Worm (Caenorhabditis elegans): ENCODE results near the gene glt-6.

The glt-6 gene

DNA sequence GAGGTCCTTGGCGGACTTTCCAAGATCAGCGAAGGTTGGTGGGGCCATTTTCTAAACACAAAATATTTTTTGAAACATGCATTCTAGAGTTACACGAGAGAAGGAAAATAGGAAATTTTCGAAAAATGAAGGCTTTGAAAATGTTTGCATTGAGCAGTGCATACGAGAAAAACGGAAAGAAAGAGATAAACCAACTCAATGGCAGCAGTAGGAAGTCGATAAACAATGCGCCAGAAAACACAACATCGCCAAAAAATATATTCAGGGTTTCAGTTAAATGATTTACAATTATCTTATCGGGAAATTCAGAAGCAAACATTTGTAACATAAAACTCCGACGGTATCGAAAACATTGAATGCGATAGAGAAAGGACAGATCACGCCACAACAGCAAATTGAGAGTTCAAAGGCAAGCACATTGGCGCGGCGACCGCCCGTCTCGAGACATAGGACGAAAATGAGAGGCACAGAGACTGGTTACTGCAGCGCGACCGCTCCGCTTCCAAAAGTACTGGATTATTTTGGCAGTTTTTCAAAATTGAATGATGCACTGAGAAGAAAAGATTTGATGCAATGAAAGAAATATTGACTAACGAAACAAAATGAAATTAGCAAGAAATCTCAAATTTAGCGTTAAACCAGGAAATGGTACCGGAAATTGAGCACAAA lies 4.6 kb downstream of the glt-6 start, which contains the start of the genes vdac-1 and R05G6.5 (continued):
- no peak for TF ChIP-seq ceh-2 (tag; optimal IDR thresholded peaks at IDR 0.05)
- no peak for TF ChIP-seq lin-11 (tag; optimal IDR thresholded peaks at IDR 0.05)
- TF ChIP-seq ama-1 (optimal IDR thresholded peaks at IDR 0.05): no peak
- TF ChIP-seq lim-6 (tag; optimal IDR thresholded peaks at IDR 0.05): no peak
- TF ChIP-seq dve-1 (tag; optimal IDR thresholded peaks at IDR 0.05): peak; percentile 45
- TF ChIP-seq odd-2 (tag; optimal IDR thresholded peaks at IDR 0.05): no peak
- no peak for TF ChIP-seq nhr-11 (tag; optimal IDR thresholded peaks at IDR 0.05)

DNA sequence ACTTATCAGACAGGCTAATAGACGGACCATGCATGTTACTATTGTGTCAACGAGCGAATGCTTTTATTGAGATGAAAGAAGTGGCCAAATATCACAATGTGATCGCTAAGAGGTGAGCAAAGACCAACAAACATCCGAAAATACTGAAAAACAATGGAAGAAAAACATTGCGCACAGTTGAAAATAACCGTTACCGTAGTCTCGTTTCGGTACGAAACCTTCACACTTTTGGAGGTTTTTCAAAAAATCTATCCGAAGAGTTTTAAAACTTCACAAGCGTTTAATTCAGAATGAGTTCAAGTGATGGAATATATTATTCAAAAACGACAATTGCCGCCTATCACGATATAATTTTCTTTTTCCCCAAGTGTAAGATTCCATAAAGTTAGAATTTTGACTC lies 5.4 kb downstream of the glt-6 start:
- TF ChIP-seq K02D7.2 (tag; optimal IDR thresholded peaks at IDR 0.05) (no peak), tbx-2 (tag; optimal IDR thresholded peaks at IDR 0.05) (no peak)

DNA sequence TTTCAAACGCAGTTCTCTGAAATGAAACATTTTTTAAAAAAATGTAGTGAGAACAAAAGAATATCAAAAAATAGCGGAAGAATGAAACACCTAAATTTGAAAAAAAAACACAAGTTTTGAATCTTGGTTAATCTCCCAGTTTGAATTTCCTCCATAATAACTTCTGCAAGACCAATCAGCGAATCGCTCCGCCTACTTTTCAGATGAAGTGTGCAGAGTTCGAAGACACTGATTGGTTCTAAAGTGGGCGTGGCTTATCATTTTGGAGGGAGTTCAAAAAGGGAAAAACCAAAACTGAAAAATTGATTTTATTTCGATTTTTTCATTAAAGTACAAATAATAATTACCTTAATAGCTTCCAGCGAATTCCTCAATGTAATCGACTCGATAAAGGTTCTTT lies 7.4 kb downstream of the glt-6 start:
- no peak for TF ChIP-seq pha-2 (tag; optimal IDR thresholded peaks at IDR 0.05)
- peak; percentile 72 for TF ChIP-seq nfya-1 (tag; optimal IDR thresholded peaks at IDR 0.05)

DNA sequence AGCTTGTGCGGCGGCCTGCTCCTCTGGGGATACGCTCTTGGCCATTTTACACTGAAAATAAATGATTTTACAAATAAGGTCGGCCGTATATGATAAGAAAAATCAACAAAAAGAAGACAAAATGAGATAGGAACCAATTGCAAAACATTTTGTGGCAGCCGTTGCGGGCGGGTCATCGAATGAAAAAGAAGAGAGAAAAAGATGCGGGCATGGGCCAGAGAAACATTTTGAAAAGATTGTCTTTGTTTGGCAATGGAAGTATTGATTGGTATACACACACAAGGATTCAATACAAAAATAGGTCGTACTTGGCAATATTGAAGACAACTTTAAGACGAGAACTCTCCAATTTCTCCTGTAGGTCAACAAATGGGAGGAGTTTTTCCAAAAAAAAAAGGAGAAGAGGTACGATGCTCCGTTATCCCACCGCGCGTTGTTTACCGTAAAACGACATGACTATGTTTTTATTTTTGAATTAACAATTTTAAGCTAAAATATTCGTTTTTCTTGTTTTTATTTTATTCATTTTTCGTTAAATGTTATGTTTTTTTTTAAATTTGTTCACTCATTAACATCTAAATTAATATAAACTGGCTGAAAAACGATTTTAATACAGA lies 9.3 kb downstream of the glt-6 start, which contains the start of the genes plc-4 and R05G6.4:
Gene plc-4 (minus strand): TSS at position 51 of the 617 bp plus-strand sequence.
Gene R05G6.4 (plus strand): TSS at position 617 of the 617 bp plus-strand sequence.
- TF ChIP-seq C38D4.7 (GFP tag; optimal IDR thresholded peaks at IDR 0.05) (no peak), odd-2 (tag; optimal IDR thresholded peaks at IDR 0.05) (no peak), pag-3 (tag; optimal IDR thresholded peaks at IDR 0.05; ENCODE audit: borderline replicate concordance) (no peak), nfya-1 (tag; optimal IDR thresholded peaks at IDR 0.05) (no peak), ceh-2 (tag; optimal IDR thresholded peaks at IDR 0.05) (no peak)

DNA sequence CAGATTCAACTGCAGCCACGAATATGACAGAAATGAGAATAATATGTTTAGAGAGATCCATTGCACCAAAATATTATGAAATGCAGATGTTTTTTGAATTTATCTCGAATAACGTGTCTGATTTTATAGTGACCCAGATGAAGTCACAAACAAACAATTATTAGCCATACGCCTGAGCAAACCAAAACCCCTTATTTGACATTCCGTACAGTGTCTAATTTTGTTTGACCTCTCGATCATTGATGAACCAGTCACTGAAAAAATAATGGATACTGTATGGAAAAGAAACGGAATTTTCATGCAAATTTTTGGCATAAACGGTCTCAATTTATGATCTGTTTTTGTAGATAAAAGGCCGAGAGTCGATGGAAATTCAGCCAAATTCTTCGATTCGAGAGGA lies 12.7 kb downstream of the glt-6 start, which contains the start of the genes R05G6.9 and R05G6.3:
Gene R05G6.9 (minus strand): TSS at position 101 of the 400 bp plus-strand sequence.
Gene R05G6.3 (plus strand): TSS at position 386 of the 400 bp plus-strand sequence.
- no peak for TF ChIP-seq nhr-232 (tag; optimal IDR thresholded peaks at IDR 0.05)

DNA sequence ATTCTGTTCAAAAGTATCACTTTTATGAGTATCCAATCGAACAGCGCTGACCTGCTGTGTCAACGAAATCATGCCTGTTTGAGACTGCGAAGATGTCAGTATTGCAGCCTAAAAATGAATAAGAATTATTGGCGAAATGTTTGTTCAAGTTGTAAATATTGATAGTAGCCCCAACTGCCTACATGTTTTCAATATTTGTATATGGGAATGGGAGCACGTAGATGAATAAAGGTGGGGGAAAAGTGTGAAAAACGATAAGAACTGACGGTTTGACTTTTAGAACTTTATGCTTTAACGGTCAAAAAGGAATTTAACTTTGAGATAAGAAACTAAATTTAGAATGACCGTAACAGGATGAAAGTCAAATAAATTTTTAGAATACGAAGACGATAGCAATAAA lies 16.8 kb downstream of the glt-6 start:
- TF ChIP-seq ref-2 (tag; optimal IDR thresholded peaks at IDR 0.05): no peak
- TF ChIP-seq pag-3 (tag; optimal IDR thresholded peaks at IDR 0.05; ENCODE audit: borderline replicate concordance): no peak
- no peak for TF ChIP-seq elt-4 (tag; optimal IDR thresholded peaks at IDR 0.05)
- no peak for TF ChIP-seq nfya-1 (tag; optimal IDR thresholded peaks at IDR 0.05)
- no peak for TF ChIP-seq pros-1 (tag; optimal IDR thresholded peaks at IDR 0.05)
- no peak for TF ChIP-seq sdc-2 (tag; optimal IDR thresholded peaks at IDR 0.05)
- TF ChIP-seq che-1 (tag; optimal IDR thresholded peaks at IDR 0.05): no peak
- no peak for TF ChIP-seq tbx-7 (tag; optimal IDR thresholded peaks at IDR 0.05)
- no peak for TF ChIP-seq K02D7.2 (tag; optimal IDR thresholded peaks at IDR 0.05)
- TF ChIP-seq fax-1 (tag; optimal IDR thresholded peaks at IDR 0.05): no peak
- no peak for TF ChIP-seq ahr-1 (tag; optimal IDR thresholded peaks at IDR 0.05)
- no peak for TF ChIP-seq Y22D7AL.16 (tag; optimal IDR thresholded peaks at IDR 0.05)
- no peak for TF ChIP-seq hlh-8 (tag; optimal IDR thresholded peaks at IDR 0.05)
- no peak for TF ChIP-seq hlh-15 (tag; optimal IDR thresholded peaks at IDR 0.05)
- no peak for TF ChIP-seq lin-11 (tag; optimal IDR thresholded peaks at IDR 0.05)
- no peak for TF ChIP-seq sox-4 (tag; optimal IDR thresholded peaks at IDR 0.05)

DNA sequence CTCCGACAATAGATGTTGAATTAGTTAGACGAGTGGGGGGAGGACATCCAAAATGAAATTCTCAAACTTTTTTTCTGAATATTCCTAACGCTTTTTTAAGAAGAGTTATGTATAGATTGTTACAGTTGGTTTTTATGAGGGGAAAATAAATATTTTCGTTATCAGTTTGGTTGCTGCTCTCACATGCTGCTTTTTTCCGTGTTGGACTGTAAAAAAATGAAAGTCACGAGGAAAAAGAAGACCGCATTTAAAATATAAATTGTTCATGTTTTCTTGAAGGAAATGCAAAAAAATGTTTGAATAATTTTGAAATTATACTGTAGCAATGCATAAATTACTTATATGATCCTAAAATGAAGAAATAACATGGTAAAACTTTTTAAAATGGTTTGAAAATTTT lies 17.4 kb downstream of the glt-6 start:
- TF ChIP-seq fkh-10 (GFP tag; optimal IDR thresholded peaks at IDR 0.05) (no peak), hlh-15 (tag; optimal IDR thresholded peaks at IDR 0.05) (no peak), lim-6 (tag; optimal IDR thresholded peaks at IDR 0.05) (no peak), ceh-34 (tag; optimal IDR thresholded peaks at IDR 0.05) (no peak)

Measured in whole organism, late embryonic.